Fruit fly (Drosophila melanogaster) whole organism: Measurements from ENCODE around the gene TotC.

ENCODE experiments used
- CG8478 ChIP-seq: fragments of >200 bp; optimal IDR thresholded peaks from 2 replicates; lab custom pipeline; 2018; ENCODE audit warnings: inconsistent platforms
- Dll ChIP-seq: fragments of >200 bp; optimal IDR thresholded peaks from 2 replicates; lab custom pipeline; 2017
- pan ChIP-seq: fragments of >200 bp; optimal IDR thresholded peaks from 2 replicates; lab custom pipeline; 2017

DNA sequence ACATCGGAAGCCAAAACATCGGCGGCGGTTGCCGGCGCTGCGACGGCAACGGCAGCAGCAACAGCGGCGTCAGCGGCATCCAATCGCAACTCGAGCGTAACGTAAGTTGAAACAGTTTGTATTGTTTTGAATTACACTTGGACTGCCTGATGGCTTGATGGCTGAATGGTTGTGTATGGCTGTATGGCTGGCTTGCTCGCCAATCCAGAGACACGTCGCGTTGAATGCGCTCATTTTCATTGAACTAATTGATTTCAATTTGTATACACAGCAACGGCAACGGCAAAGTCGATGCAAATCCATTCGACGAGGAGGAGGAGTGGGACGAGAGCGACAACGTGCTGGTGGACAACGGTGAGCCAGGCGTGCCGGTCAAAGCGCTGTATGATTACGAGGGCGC lies 34.0 kb upstream of the TotC start:
- TF ChIP-seq pan (lab: Kevin White, UChicago) (no peak), CG8478 (lab: Kevin White, UChicago) (no peak), Dll (no peak)
